Worm (Caenorhabditis elegans) whole organism, L1 larva: ENCODE measurements around the gene ZK1248.15.

ENCODE experiments used
- dpl-1 ChIP-seq, 3 experiments: fragments of 150-350 bp in 2 of 3; sonication (generic microtip) in 1 of 3; optimal IDR thresholded peaks; 2 replicates each; lab custom pipeline; 2014 to 2017; ENCODE audit warnings: missing biosample characterization in 3 of 3, missing genetic modification characterization in 3 of 3, missing genetic modification reagents in 3 of 3
- egl-27 ChIP-seq, 2 experiments: fragments of 150-350 bp in 1 of 2; sonication (generic microtip); optimal IDR thresholded peaks; 3 replicates each; lab custom pipeline; 2017 to 2018; ENCODE audit warnings: missing biosample characterization in 2 of 2, missing genetic modification characterization in 2 of 2, missing genetic modification reagents in 2 of 2
- fkh-10 ChIP-seq: sonication (generic microtip); optimal IDR thresholded peaks from 2 replicates; lab custom pipeline; 2017; ENCODE audit warnings: missing biosample characterization, missing genetic modification reagents, missing genetic modification characterization
- fkh-8 ChIP-seq: sonication (generic microtip); optimal IDR thresholded peaks from 2 replicates; lab custom pipeline; 2016; ENCODE audit warnings: mild to moderate bottlenecking, missing genetic modification characterization, missing compliant biosample characterization
- lin-39 ChIP-seq: fragments of 150-350 bp; optimal IDR thresholded peaks from 2 replicates; lab custom pipeline; 2014; ENCODE audit warnings: missing biosample characterization, missing genetic modification reagents, missing genetic modification characterization
- nhr-11 ChIP-seq: fragments of 150-350 bp; optimal IDR thresholded peaks from 2 replicates; lab custom pipeline; 2014; ENCODE audit warnings: missing biosample characterization, missing genetic modification characterization
- nhr-237 ChIP-seq: fragments of 150-350 bp; optimal IDR thresholded peaks from 2 replicates; lab custom pipeline; 2014; ENCODE audit warnings: missing biosample characterization, missing genetic modification characterization
- unc-130 ChIP-seq: fragments of 150-350 bp; optimal IDR thresholded peaks from 2 replicates; lab custom pipeline; 2017; ENCODE audit warnings: missing biosample characterization, missing genetic modification characterization, inconsistent platforms

DNA sequence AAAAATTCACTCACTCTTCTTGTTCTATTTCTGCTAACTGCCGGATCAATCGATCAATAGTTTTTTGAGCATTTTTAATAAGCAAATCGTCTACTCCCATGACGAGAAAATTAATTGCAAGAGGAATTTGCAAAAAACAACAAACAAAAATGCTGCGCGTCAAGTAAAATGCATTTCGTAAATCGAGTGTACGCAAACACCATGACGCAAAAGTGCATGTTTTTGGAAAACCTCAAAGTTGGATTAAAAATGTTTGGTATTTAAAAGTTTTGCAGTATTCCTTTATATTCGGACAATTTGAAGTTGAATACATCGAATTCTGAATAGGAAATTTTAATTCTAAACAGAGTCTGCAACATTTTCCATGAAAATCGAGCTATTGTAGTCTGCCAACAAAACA, 874 bp upstream of the ZK1248.15 start, which contains the start of gene ZK1248.19:
- no peak for TF ChIP-seq fkh-8 (tag; lab: Kevin White, UChicago)
- TF ChIP-seq dpl-1 (GFP tag; optimal IDR thresholded peaks at IDR 0.05; lab: Kevin White, UChicago) = peak; percentile 5 to 49 (median 31)
- TF ChIP-seq nhr-11 (tag; lab: Kevin White, UChicago) = no peak
- TF ChIP-seq lin-39 (tag; lab: Kevin White, UChicago) = no peak
- no peak for TF ChIP-seq nhr-237 (tag; lab: Kevin White, UChicago)
- no peak for TF ChIP-seq fkh-10
- TF ChIP-seq unc-130 = peak; percentile 32
- TF ChIP-seq egl-27 (tag; optimal IDR thresholded peaks at IDR 0.05; lab: Kevin White, UChicago) = no peak
